Fruit fly (Drosophila melanogaster): Measurements from ENCODE around the gene sta.

dm6 chrX:1513865-1514264 lies 30.7 kb upstream of the sta start:
- no peak for TF ChIP-seq pan (optimal IDR thresholded peaks at IDR 0.05)
- TF ChIP-seq Hr83 (GFP tag; optimal IDR thresholded peaks at IDR 0.05; ENCODE audit: poor library complexity, severe bottlenecking): no peak
- TF ChIP-seq dl (GFP tag; optimal IDR thresholded peaks at IDR 0.05; ENCODE audit: insufficient read depth in 1 of 2, partially characterized antibody in 2 of 2): no peak
